Worm (Caenorhabditis elegans) whole organism, young adult: ENCODE measurements around the gene T20G5.9.

Experiments used
- F49E8.2 ChIP-seq: sonication (generic microtip); optimal IDR thresholded peaks from 3 replicates; lab custom pipeline; 2017; ENCODE audit warnings: missing genetic modification characterization, mild to moderate bottlenecking, missing compliant biosample characterization, antibody characterized with exemption, moderate library complexity; ENCODE audit not compliant: insufficient read depth
- ama-1 ChIP-seq, 3 experiments: fragments of 150-350 bp in 1 of 3; sonication (generic microtip) in 2 of 3; optimal IDR thresholded peaks; 2 replicates each; lab custom pipeline; 2014 to 2018; ENCODE audit warnings: missing biosample characterization in 2 of 3, missing genetic modification characterization in 2 of 3, missing genetic modification reagents in 2 of 3
- atf-7 ChIP-seq: sonication (generic microtip); optimal IDR thresholded peaks from 2 replicates; lab custom pipeline; 2017; ENCODE audit warnings: mild to moderate bottlenecking, missing genetic modification characterization, missing compliant biosample characterization
- hlh-12 ChIP-seq: sonication (generic microtip); optimal IDR thresholded peaks from 2 replicates; lab custom pipeline; 2016; ENCODE audit warnings: missing genetic modification characterization, missing compliant biosample characterization
- lir-1 ChIP-seq: fragments of 200-800 bp; sonication (Bioruptor generic); conservative IDR thresholded peaks from 2 replicates; pipeline ENCODE4 v1.3.6; 2022; ENCODE audit warnings: missing genetic modification reagents, missing genetic modification characterization, missing compliant biosample characterization
- madf-6 ChIP-seq: fragments of 200-800 bp; sonication (Bioruptor generic); IDR thresholded peaks from 2 replicates; pipeline ENCODE4 v1.3.6; 2022; ENCODE audit warnings: missing genetic modification reagents, missing genetic modification characterization, missing compliant biosample characterization
- mes-4 ChIP-seq: sonication (generic microtip); optimal IDR thresholded peaks from 2 replicates; lab custom pipeline; 2016; ENCODE audit warnings: missing genotype, missing genetic modification characterization, missing compliant biosample characterization
- rec-8 ChIP-seq, 2 experiments: sonication (generic microtip); optimal IDR thresholded peaks; 2 replicates each; lab custom pipeline; 2016; ENCODE audit warnings: mild to moderate bottlenecking in 2 of 2, missing genetic modification characterization in 2 of 2, missing genetic modification reagents in 2 of 2, missing genotype in 2 of 2, missing biosample characterization in 1 of 2, missing compliant biosample characterization in 1 of 2, moderate library complexity in 1 of 2
- snpc-1.1 ChIP-seq: sonication (generic microtip); optimal IDR thresholded peaks from 2 replicates; lab custom pipeline; 2017; ENCODE audit warnings: missing genetic modification characterization, mild to moderate bottlenecking, missing compliant biosample characterization, antibody characterized with exemption, moderate library complexity, missing genotype, missing genetic modification reagents; ENCODE audit not compliant: insufficient read depth
- somi-1 ChIP-seq: fragments of 200-800 bp; sonication (Bioruptor generic); optimal IDR thresholded peaks from 2 replicates; lab custom pipeline; 2018; ENCODE audit warnings: mild to moderate bottlenecking, missing genetic modification characterization, missing compliant biosample characterization
- unc-62 ChIP-seq: fragments of 150-350 bp; optimal IDR thresholded peaks from 2 replicates; lab custom pipeline; 2014; ENCODE audit warnings: missing biosample characterization, missing genetic modification reagents, missing genetic modification characterization
- ztf-18 ChIP-seq: sonication (generic microtip); optimal IDR thresholded peaks from 2 replicates; lab custom pipeline; 2016; ENCODE audit warnings: missing genotype, mild to moderate bottlenecking, missing genetic modification characterization, missing compliant biosample characterization

ce11 chrIII:10187840-10188239 is 21.8 kb upstream of the T20G5.9 start:
- TF ChIP-seq ama-1 (optimal IDR thresholded peaks at IDR 0.05; lab: Kevin White, UChicago), result no peak
- no peak for TF ChIP-seq ama-1 (GFP tag; optimal IDR thresholded peaks at IDR 0.05; lab: Kevin White, UChicago)
- TF ChIP-seq hlh-12 (tag; lab: Kevin White, UChicago), result no peak
- no peak for TF ChIP-seq unc-62
- no peak for TF ChIP-seq mes-4 (tag; lab: Kevin White, UChicago)
- TF ChIP-seq somi-1 (GFP tag; lab: Kevin White, UChicago), result no peak
- TF ChIP-seq rec-8 (tag; optimal IDR thresholded peaks at IDR 0.05; lab: Kevin White, UChicago), result no peak
- no peak for TF ChIP-seq madf-6 (GFP tag; lab: Robert Waterston, UW)
- no peak for TF ChIP-seq snpc-1.1 (tag; lab: Kevin White, UChicago)
- TF ChIP-seq lir-1 (GFP tag; lab: Robert Waterston, UW), result no peak
- TF ChIP-seq atf-7 (tag; lab: Kevin White, UChicago), result no peak
- TF ChIP-seq F49E8.2 (tag; lab: Kevin White, UChicago), result no peak
- TF ChIP-seq ztf-18 (tag; lab: Kevin White, UChicago), result no peak
